Worm (Caenorhabditis elegans) whole organism, L1 larva: ENCODE measurements around the gene smrd-1.

Experiments used
- C16A3.4 ChIP-seq: fragments of 150-350 bp; optimal IDR thresholded peaks from 2 replicates; lab custom pipeline; 2014; ENCODE audit warnings: missing biosample characterization, missing genetic modification characterization
- C34B4.2 ChIP-seq: sonication (generic microtip); optimal IDR thresholded peaks from 2 replicates; lab custom pipeline; 2017; ENCODE audit warnings: mild to moderate bottlenecking, missing genetic modification characterization, missing compliant biosample characterization
- alr-1 ChIP-seq: fragments of 200-800 bp; sonication (Bioruptor generic); optimal IDR thresholded peaks from 2 replicates; lab custom pipeline; 2018; ENCODE audit warnings: borderline replicate concordance, mild to moderate bottlenecking, missing genetic modification characterization, missing compliant biosample characterization
- aly-2 ChIP-seq: fragments of 150-350 bp; optimal IDR thresholded peaks from 2 replicates; lab custom pipeline; 2014; ENCODE audit warnings: missing biosample characterization, missing genetic modification characterization
- ama-1 ChIP-seq: fragments of 150-350 bp; optimal IDR thresholded peaks from 2 replicates; lab custom pipeline; 2014
- blmp-1 ChIP-seq: fragments of 150-350 bp; optimal IDR thresholded peaks from 2 replicates; lab custom pipeline; 2014; ENCODE audit warnings: missing biosample characterization, missing genetic modification characterization
- ceh-8 ChIP-seq: fragments of 200-800 bp; sonication (Bioruptor generic); optimal IDR thresholded peaks from 2 replicates; lab custom pipeline; 2018; ENCODE audit warnings: mild to moderate bottlenecking, missing genetic modification characterization, moderate library complexity, missing compliant biosample characterization
- dsc-1 ChIP-seq: sonication (generic microtip); optimal IDR thresholded peaks from 2 replicates; lab custom pipeline; 2016; ENCODE audit warnings: mild to moderate bottlenecking, missing genetic modification characterization, missing compliant biosample characterization
- ets-5 ChIP-seq: fragments of 200-800 bp; sonication (Bioruptor generic); IDR thresholded peaks from 2 replicates; pipeline ENCODE4 v1.3.6; 2022; ENCODE audit warnings: missing genetic modification characterization, missing compliant biosample characterization
- fkh-10 ChIP-seq: sonication (generic microtip); optimal IDR thresholded peaks from 2 replicates; lab custom pipeline; 2017; ENCODE audit warnings: missing biosample characterization, missing genetic modification reagents, missing genetic modification characterization
- fos-1 ChIP-seq: fragments of 150-350 bp; optimal IDR thresholded peaks from 2 replicates; lab custom pipeline; 2014; ENCODE audit warnings: missing biosample characterization, missing genetic modification characterization
- hlh-17 ChIP-seq: fragments of 200-800 bp; sonication (Bioruptor generic); optimal IDR thresholded peaks from 2 replicates; lab custom pipeline; 2018; ENCODE audit warnings: missing genetic modification characterization, mild to moderate bottlenecking, missing compliant biosample characterization, moderate library complexity, borderline replicate concordance
- isw-1 ChIP-seq: fragments of 200-800 bp; sonication (Bioruptor generic); IDR thresholded peaks from 2 replicates; pipeline ENCODE4 v1.3.6; 2022; ENCODE audit warnings: missing genetic modification characterization, missing compliant biosample characterization
- jun-1 ChIP-seq: fragments of 150-350 bp; optimal IDR thresholded peaks from 2 replicates; lab custom pipeline; 2014; ENCODE audit warnings: missing biosample characterization, missing genetic modification reagents, missing genetic modification characterization
- lin-35 ChIP-seq, 2 experiments: fragments of 150-350 bp; optimal IDR thresholded peaks; 2 replicates each; lab custom pipeline; 2014; ENCODE audit warnings: missing biosample characterization in 2 of 2, missing genetic modification characterization in 2 of 2, missing genetic modification reagents in 2 of 2
- lin-39 ChIP-seq: fragments of 150-350 bp; optimal IDR thresholded peaks from 2 replicates; lab custom pipeline; 2014; ENCODE audit warnings: missing biosample characterization, missing genetic modification reagents, missing genetic modification characterization
- mef-2 ChIP-seq: fragments of 150-350 bp; optimal IDR thresholded peaks from 2 replicates; lab custom pipeline; 2014; ENCODE audit warnings: missing biosample characterization, missing genetic modification characterization
- nhr-19 ChIP-seq: fragments of 200-800 bp; sonication (Bioruptor generic); conservative IDR thresholded peaks from 2 replicates; pipeline ENCODE4 v1.3.6; 2022; ENCODE audit warnings: missing genetic modification characterization, missing compliant biosample characterization
- nhr-237 ChIP-seq: fragments of 150-350 bp; optimal IDR thresholded peaks from 2 replicates; lab custom pipeline; 2014; ENCODE audit warnings: missing biosample characterization, missing genetic modification characterization
- nhr-28 ChIP-seq: fragments of 150-350 bp; optimal IDR thresholded peaks from 2 replicates; lab custom pipeline; 2014; ENCODE audit warnings: missing biosample characterization, missing genetic modification characterization
- nhr-84 ChIP-seq: sonication (generic microtip); optimal IDR thresholded peaks from 2 replicates; lab custom pipeline; 2017; ENCODE audit warnings: missing biosample characterization, missing genetic modification characterization
- nhr-90 ChIP-seq: sonication (generic microtip); optimal IDR thresholded peaks from 2 replicates; lab custom pipeline; 2016; ENCODE audit warnings: mild to moderate bottlenecking, missing genetic modification characterization, missing compliant biosample characterization; ENCODE audit not compliant: poor library complexity
- pqm-1 ChIP-seq: sonication (generic microtip); optimal IDR thresholded peaks from 3 replicates; lab custom pipeline; 2017; ENCODE audit warnings: missing biosample characterization, missing genetic modification characterization
- snu-23 ChIP-seq: sonication (generic microtip); optimal IDR thresholded peaks from 2 replicates; lab custom pipeline; 2016; ENCODE audit warnings: missing genetic modification characterization, missing compliant biosample characterization
- sup-37 ChIP-seq: fragments of 200-800 bp; sonication (Bioruptor generic); optimal IDR thresholded peaks from 2 replicates; lab custom pipeline; 2018; ENCODE audit warnings: mild to moderate bottlenecking, missing genetic modification characterization, missing compliant biosample characterization
- swsn-7 ChIP-seq: sonication (generic microtip); optimal IDR thresholded peaks from 2 replicates; lab custom pipeline; 2016; ENCODE audit warnings: missing genetic modification characterization, missing compliant biosample characterization
- tbx-2 ChIP-seq: sonication (generic microtip); optimal IDR thresholded peaks from 2 replicates; lab custom pipeline; 2016; ENCODE audit warnings: missing genetic modification characterization, missing compliant biosample characterization
- unc-130 ChIP-seq: fragments of 150-350 bp; optimal IDR thresholded peaks from 2 replicates; lab custom pipeline; 2017; ENCODE audit warnings: missing biosample characterization, missing genetic modification characterization, inconsistent platforms
- unc-62 ChIP-seq: fragments of 150-350 bp; optimal IDR thresholded peaks from 2 replicates; lab custom pipeline; 2014; ENCODE audit warnings: missing biosample characterization, missing genetic modification reagents, missing genetic modification characterization
- vab-15 ChIP-seq: sonication (generic microtip); optimal IDR thresholded peaks from 2 replicates; lab custom pipeline; 2017; ENCODE audit warnings: missing genotype, mild to moderate bottlenecking, missing genetic modification characterization, missing compliant biosample characterization
- xbp-1 ChIP-seq: sonication (generic microtip); optimal IDR thresholded peaks from 2 replicates; lab custom pipeline; 2016; ENCODE audit warnings: missing genetic modification characterization, missing compliant biosample characterization
- zag-1 ChIP-seq: fragments of 150-350 bp; optimal IDR thresholded peaks from 2 replicates; lab custom pipeline; 2014; ENCODE audit warnings: missing biosample characterization, missing genetic modification characterization
- ztf-4 ChIP-seq: fragments of 150-350 bp; optimal IDR thresholded peaks from 2 replicates; lab custom pipeline; 2014; ENCODE audit warnings: missing biosample characterization, missing genetic modification characterization

Gene smrd-1

DNA sequence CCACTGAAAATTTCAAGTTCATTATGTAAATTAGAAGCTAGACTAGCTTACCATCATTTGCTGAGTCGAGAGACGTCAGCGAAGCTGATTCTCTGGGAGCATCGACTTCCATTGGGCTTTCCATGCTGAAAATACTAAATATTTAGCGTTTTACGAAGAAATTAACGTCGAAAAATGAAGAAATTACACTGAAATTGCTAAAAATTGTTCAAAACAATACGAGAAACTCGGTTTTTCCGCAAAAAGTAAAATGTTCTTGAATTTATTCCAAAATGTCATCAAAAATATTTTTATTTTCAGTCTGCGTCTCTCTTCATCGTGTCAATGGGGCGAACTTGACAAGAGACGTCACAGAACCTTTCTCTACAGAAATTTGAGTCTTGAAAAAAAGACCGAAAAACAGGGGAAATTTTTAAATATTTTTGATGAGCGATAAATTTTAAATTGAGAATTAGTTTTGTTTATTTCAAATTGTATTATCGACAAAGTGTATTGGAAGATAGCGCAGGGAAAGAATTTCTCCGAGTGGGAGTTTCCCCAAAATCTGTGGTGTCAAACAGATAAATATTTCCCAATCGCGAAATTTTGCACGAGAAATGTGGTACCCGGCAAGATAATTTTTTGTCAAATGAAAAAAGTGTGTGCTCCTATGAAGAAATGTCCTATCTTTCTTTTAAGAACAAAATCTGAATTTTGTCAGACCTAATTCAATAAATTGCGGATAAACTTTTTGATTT is 24.8 kb upstream of the smrd-1 start, which contains the start of gene ecps-1 (continued):
- TF ChIP-seq jun-1 (tag; lab: Kevin White, UChicago) (peak; percentile 81), ets-5 (GFP tag; lab: Robert Waterston, UW) (no peak), C16A3.4 (tag; lab: Kevin White, UChicago) (peak; percentile 98), pqm-1 (tag; lab: Kevin White, UChicago) (peak; percentile 72), swsn-7 (tag; lab: Kevin White, UChicago) (peak; percentile 91), nhr-237 (tag; lab: Kevin White, UChicago) (peak; percentile 68), lin-39 (tag; lab: Kevin White, UChicago) (peak; percentile 83), ztf-4 (tag; lab: Kevin White, UChicago) (peak; percentile 51), ceh-8 (GFP tag; lab: Kevin White, UChicago) (peak; percentile 76), unc-62 (GFP tag; lab: Kevin White, UChicago) (no peak), unc-130 (peak; percentile 0), nhr-28 (tag; lab: Kevin White, UChicago) (no peak)

DNA sequence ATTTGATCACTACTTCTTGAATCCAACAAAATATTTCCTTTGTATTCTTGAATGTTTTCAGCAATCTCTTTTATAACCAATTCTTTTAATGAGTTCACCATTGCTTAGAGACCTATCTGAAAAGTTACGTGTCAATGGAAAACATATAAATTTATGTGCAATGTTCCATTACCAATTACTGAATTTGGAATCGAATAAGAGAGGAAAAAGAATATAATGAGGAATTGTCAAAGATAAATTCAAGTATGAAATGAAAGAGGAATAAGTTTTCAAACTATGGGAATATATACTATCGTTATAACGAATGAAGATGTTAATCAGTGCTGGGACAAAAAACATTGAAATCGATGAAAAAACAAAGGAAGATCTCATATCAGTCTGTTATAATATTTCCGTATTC is 15.2 kb upstream of the smrd-1 start, which contains the start of gene H04D03.4:
Gene H04D03.4, minus strand, starts transcription at position 101 of the 400 bp plus-strand sequence.
- TF ChIP-seq alr-1 (tag; lab: Kevin White, UChicago) (no peak), nhr-237 (tag; lab: Kevin White, UChicago) (no peak), vab-15 (tag; lab: Kevin White, UChicago) (no peak), blmp-1 (tag; lab: Kevin White, UChicago) (no peak), fkh-10 (GFP tag; lab: Kevin White, UChicago) (no peak), C16A3.4 (tag; lab: Kevin White, UChicago) (no peak), aly-2 (no peak)

- TF ChIP-seq xbp-1 (tag; lab: Kevin White, UChicago) (no peak), snu-23 (GFP tag; lab: Kevin White, UChicago) (no peak), dsc-1 (tag; lab: Kevin White, UChicago) (no peak)
These were observed 10.9 kb upstream of the smrd-1 start, which contains the start of gene H04D03.7 for ce11 chrIII:10446730-10447129. Gene H04D03.7, minus strand, starts transcription at chrIII:10446830.

DNA sequence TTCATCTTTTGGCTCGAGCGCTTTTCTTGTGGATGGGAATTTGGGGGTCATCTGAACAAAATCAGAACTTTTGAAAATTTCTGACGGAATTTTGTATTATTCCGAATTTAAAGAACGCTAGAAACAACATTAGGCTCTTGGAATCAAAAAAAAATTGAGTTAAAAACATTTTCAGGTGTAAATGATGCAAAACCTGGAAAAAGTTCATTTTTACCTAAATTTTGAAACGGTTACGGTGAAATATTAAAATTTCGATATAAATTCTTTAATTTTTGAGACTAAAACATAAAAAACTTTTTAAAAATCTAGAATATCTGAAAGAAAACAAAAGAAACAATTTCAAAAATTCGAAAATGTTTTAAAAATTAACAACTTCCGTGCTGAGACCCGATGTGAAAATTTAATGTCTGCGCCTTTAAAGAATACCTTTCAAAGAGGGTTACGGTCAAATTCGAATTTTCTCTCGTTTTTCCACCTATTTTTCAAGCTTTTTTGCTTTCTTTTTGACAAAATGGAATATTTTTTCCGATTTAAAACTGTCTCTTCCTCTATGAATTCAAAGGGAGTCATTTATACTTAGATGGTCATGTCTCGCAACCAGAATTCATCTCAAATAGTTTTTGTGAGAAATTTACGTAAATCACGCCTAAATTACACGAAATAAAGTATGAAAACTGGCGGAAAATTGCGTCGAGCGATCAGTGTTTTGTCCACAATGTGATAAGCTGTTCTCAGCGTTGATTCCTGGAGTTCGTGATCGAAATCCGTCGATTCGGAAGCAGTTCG is 6.8 kb upstream of the smrd-1 start, which contains the start of the genes H04D03.2 and ecps-2:
Gene H04D03.2, minus strand, starts transcription at position 51 of the 786 bp plus-strand sequence.
Gene ecps-2, plus strand, starts transcription at position 736 of the 786 bp plus-strand sequence.
- TF ChIP-seq fos-1 (tag; lab: Kevin White, UChicago) (no peak), C34B4.2 (no peak), lin-35 (GFP tag; optimal IDR thresholded peaks at IDR 0.05; lab: Kevin White, UChicago) (no peak), nhr-19 (GFP tag; lab: Robert Waterston, UW) (no peak), isw-1 (no peak), xbp-1 (tag; lab: Kevin White, UChicago) (no peak), zag-1 (tag; lab: Kevin White, UChicago) (no peak), ama-1 (lab: Kevin White, UChicago) (no peak), swsn-7 (tag; lab: Kevin White, UChicago) (no peak), blmp-1 (tag; lab: Kevin White, UChicago) (no peak), nhr-84 (tag; lab: Kevin White, UChicago) (no peak), C16A3.4 (tag; lab: Kevin White, UChicago) (no peak), hlh-17 (GFP tag; lab: Kevin White, UChicago) (no peak), mef-2 (tag; lab: Kevin White, UChicago) (no peak), tbx-2 (tag; lab: Kevin White, UChicago) (no peak), sup-37 (GFP tag; lab: Kevin White, UChicago) (no peak), nhr-90 (tag; lab: Kevin White, UChicago) (no peak)
